Fruit fly (Drosophila melanogaster) whole organism: ENCODE results near the gene CG32243.

ENCODE experiments used
- CG8478 ChIP-seq: fragments of >200 bp; optimal IDR thresholded peaks from 2 replicates; lab custom pipeline; 2018; ENCODE audit warnings: inconsistent platforms
- Dll ChIP-seq: fragments of >200 bp; optimal IDR thresholded peaks from 2 replicates; lab custom pipeline; 2017
- EcR ChIP-seq, 2 experiments: fragments of >200 bp; optimal IDR thresholded peaks; 2 replicates each; lab custom pipeline; 2017; ENCODE audit warnings: missing biosample characterization in 2 of 2, missing genetic modification characterization in 2 of 2, missing genetic modification reagents in 2 of 2
- pan ChIP-seq: fragments of >200 bp; optimal IDR thresholded peaks from 2 replicates; lab custom pipeline; 2017
- psq ChIP-seq: fragments of >200 bp; optimal IDR thresholded peaks from 2 replicates; lab custom pipeline; 2017
- usp ChIP-seq: fragments of >200 bp; optimal IDR thresholded peaks from 2 replicates; lab custom pipeline; 2017; ENCODE audit warnings: missing biosample characterization, missing genetic modification characterization, mixed read lengths

CG32243 gene

dm6 chr3L:4546650-4547049, 5.6 kb upstream of the CG32243 start:
- TF ChIP-seq EcR (GFP tag; optimal IDR thresholded peaks at IDR 0.05; lab: Kevin White, UChicago) (no peak), psq (lab: Kevin White, UChicago) (no peak), usp (GFP tag; lab: Kevin White, UChicago) (no peak), Dll (lab: Kevin White, UChicago) (no peak), pan (lab: Kevin White, UChicago) (no peak), CG8478 (lab: Kevin White, UChicago) (no peak)

dm6 chr3L:4545731-4546130, 4.7 kb upstream of the CG32243 start:
- TF ChIP-seq EcR (GFP tag; optimal IDR thresholded peaks at IDR 0.05; lab: Kevin White, UChicago) (no peak), CG8478 (lab: Kevin White, UChicago) (no peak), psq (lab: Kevin White, UChicago) (no peak)

- TF ChIP-seq usp (GFP tag; lab: Kevin White, UChicago) (no peak), psq (lab: Kevin White, UChicago) (no peak), EcR (GFP tag; optimal IDR thresholded peaks at IDR 0.05; lab: Kevin White, UChicago) (no peak), Dll (lab: Kevin White, UChicago) (no peak), pan (lab: Kevin White, UChicago) (no peak), CG8478 (lab: Kevin White, UChicago) (no peak)
These were observed 4.1 kb upstream of the CG32243 start for dm6 chr3L:4545138-4545537.

- no peak for TF ChIP-seq pan (lab: Kevin White, UChicago)
- TF ChIP-seq EcR (GFP tag; optimal IDR thresholded peaks at IDR 0.05; lab: Kevin White, UChicago): no peak
- no peak for TF ChIP-seq CG8478 (lab: Kevin White, UChicago)
- TF ChIP-seq Dll (lab: Kevin White, UChicago): no peak
These were observed 3.6 kb upstream of the CG32243 start for dm6 chr3L:4544633-4545032.

- TF ChIP-seq EcR (GFP tag; optimal IDR thresholded peaks at IDR 0.05; lab: Kevin White, UChicago) (peak; percentile 44 to 88), Dll (lab: Kevin White, UChicago) (no peak), usp (GFP tag; lab: Kevin White, UChicago) (no peak), CG8478 (lab: Kevin White, UChicago) (no peak), pan (lab: Kevin White, UChicago) (no peak)
These were observed 2.8 kb upstream of the CG32243 start for dm6 chr3L:4543807-4544197.

- no peak for TF ChIP-seq psq (lab: Kevin White, UChicago)
- peak in 1 of 2 experiments; percentile 81 for TF ChIP-seq EcR (GFP tag; optimal IDR thresholded peaks at IDR 0.05; lab: Kevin White, UChicago)
These were observed 2.2 kb upstream of the CG32243 start for dm6 chr3L:4543034-4543806.

dm6 chr3L:4542530-4542929, 1.5 kb upstream of the CG32243 start:
- TF ChIP-seq Dll (lab: Kevin White, UChicago): no peak

- TF ChIP-seq CG8478 (lab: Kevin White, UChicago) (no peak), usp (GFP tag; lab: Kevin White, UChicago) (no peak), EcR (GFP tag; optimal IDR thresholded peaks at IDR 0.05; lab: Kevin White, UChicago) (no peak), psq (lab: Kevin White, UChicago) (no peak), pan (lab: Kevin White, UChicago) (no peak), Dll (lab: Kevin White, UChicago) (no peak)
These were observed 728 bp upstream of the CG32243 start, which contains the start of gene CG11357 for dm6 chr3L:4541573-4542371. CG11357 (plus strand) TSS chr3L:4542051.

- TF ChIP-seq usp (GFP tag; lab: Kevin White, UChicago) (no peak), CG8478 (lab: Kevin White, UChicago) (no peak), pan (lab: Kevin White, UChicago) (no peak), EcR (GFP tag; optimal IDR thresholded peaks at IDR 0.05; lab: Kevin White, UChicago) (no peak), Dll (lab: Kevin White, UChicago) (no peak), psq (lab: Kevin White, UChicago) (no peak)
These were observed 6.6 kb downstream of the CG32243 start for dm6 chr3L:4534481-4534880.

dm6 chr3L:4533941-4534340, 7.1 kb downstream of the CG32243 start:
- TF ChIP-seq usp (GFP tag; lab: Kevin White, UChicago) (no peak), pan (lab: Kevin White, UChicago) (no peak), CG8478 (lab: Kevin White, UChicago) (no peak), psq (lab: Kevin White, UChicago) (no peak), EcR (GFP tag; optimal IDR thresholded peaks at IDR 0.05; lab: Kevin White, UChicago) (no peak), Dll (lab: Kevin White, UChicago) (no peak)

dm6 chr3L:4532841-4533619, 8.0 kb downstream of the CG32243 start, which contains the start of gene CG11353:
CG11353 (plus strand) TSS chr3L:4533170.
- TF ChIP-seq Dll (lab: Kevin White, UChicago) (no peak), pan (lab: Kevin White, UChicago) (no peak), psq (lab: Kevin White, UChicago) (no peak)
